Worm (Caenorhabditis elegans): ENCODE results near the gene str-140.

ce11 chrV:8024752-8025151, 42.9 kb downstream of the str-140 start, which contains the start of gene F43H9.3:
- TF ChIP-seq ceh-28 (tag; optimal IDR thresholded peaks at IDR 0.05) (no peak), pha-4 (tag; optimal IDR thresholded peaks at IDR 0.05) (peak; percentile 30), nhr-28 (tag; optimal IDR thresholded peaks at IDR 0.05) (no peak), nhr-76 (tag; optimal IDR thresholded peaks at IDR 0.05) (no peak), nhr-25 (tag; optimal IDR thresholded peaks at IDR 0.05) (no peak)

All from whole organism, L3 larva.